Worm (Caenorhabditis elegans): ENCODE data around the gene F53B2.5.

F53B2.5 gene

ce11 chrIV:12558925-12559450 lies 28.0 kb upstream of the F53B2.5 start, which contains the start of the genes ZK795.2 and ZK795.3:
Gene ZK795.2, minus strand, starts transcription at chrIV:12558975.
Gene ZK795.3, plus strand, starts transcription at chrIV:12559365.
- TF ChIP-seq nhr-28 (tag; optimal IDR thresholded peaks at IDR 0.05) (peak; percentile 0), fkh-10 (GFP tag; optimal IDR thresholded peaks at IDR 0.05) (peak; percentile 47), mes-2 (tag; optimal IDR thresholded peaks at IDR 0.05; ENCODE audit: poor library complexity, severe bottlenecking) (peak; percentile 78), lin-38 (GFP tag; IDR thresholded peaks at IDR 0.05) (peak; percentile 64), ztf-11 (tag; optimal IDR thresholded peaks at IDR 0.05) (no peak), aly-2 (tag; optimal IDR thresholded peaks at IDR 0.05) (no peak), nhr-102 (tag; optimal IDR thresholded peaks at IDR 0.05) (peak; percentile 19), dve-1 (tag; optimal IDR thresholded peaks at IDR 0.05; ENCODE audit: insufficient read depth) (peak; percentile 41), lin-39 (tag; optimal IDR thresholded peaks at IDR 0.05) (no peak), dpl-1 (GFP tag; optimal IDR thresholded peaks at IDR 0.05) (peak; percentile 98), hmg-1.1 (GFP tag; IDR thresholded peaks at IDR 0.05) (0 out of 2 replicates have a peak, but pooled peaks have one; percentile 17), rbr-2 (tag; optimal IDR thresholded peaks at IDR 0.05) (peak; percentile 32), sdz-12 (GFP tag; optimal IDR thresholded peaks at IDR 0.05) (no peak), ztf-7 (tag; optimal IDR thresholded peaks at IDR 0.05) (peak; percentile 29), nhr-6 (tag; optimal IDR thresholded peaks at IDR 0.05) (peak; percentile 71), pha-4 (GFP tag; IDR thresholded peaks at IDR 0.05) (no peak; the same call in 1 of the 2 replicates), pha-4 (tag; optimal IDR thresholded peaks at IDR 0.05) (peak; percentile 11), hlh-30 (tag; optimal IDR thresholded peaks at IDR 0.05; ENCODE audit: insufficient read depth) (peak; percentile 49), mep-1 (tag; optimal IDR thresholded peaks at IDR 0.05) (peak; percentile 48), pqm-1 (tag; optimal IDR thresholded peaks at IDR 0.05) (no peak), lsy-2 (tag; optimal IDR thresholded peaks at IDR 0.05) (peak in 1 of 2 experiments; percentile 83)

DNA sequence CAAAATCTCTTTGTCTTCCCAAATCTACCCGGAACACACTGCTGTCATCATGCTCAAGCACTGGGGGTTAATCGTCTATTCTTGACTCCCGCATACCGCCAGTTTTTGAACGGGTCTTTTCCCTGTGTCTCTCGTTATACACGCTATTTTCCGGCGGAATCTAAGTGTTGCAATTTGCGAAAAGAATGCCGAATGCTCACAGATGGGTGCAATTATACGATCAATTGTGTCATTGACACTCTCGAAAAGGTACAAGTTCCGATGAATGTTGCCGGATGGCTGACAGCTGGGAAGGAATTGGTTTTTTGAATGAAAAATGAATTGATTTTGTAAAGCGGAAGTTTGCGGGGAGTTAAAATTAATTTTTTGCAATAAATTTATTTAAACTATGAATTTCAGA lies 21.0 kb upstream of the F53B2.5 start:
- TF ChIP-seq mxl-3 (GFP tag; optimal IDR thresholded peaks at IDR 0.05) (no peak), saeg-2 (GFP tag; IDR thresholded peaks at IDR 0.05) (no peak), mes-2 (tag; optimal IDR thresholded peaks at IDR 0.05; ENCODE audit: poor library complexity, severe bottlenecking) (no peak), set-16 (GFP tag; IDR thresholded peaks at IDR 0.05) (no peak), dpl-1 (GFP tag; optimal IDR thresholded peaks at IDR 0.05) (no peak), unc-39 (tag; optimal IDR thresholded peaks at IDR 0.05) (no peak), F26F4.8 (GFP tag; conservative IDR thresholded peaks at IDR 0.05) (no peak), F44E2.7 (GFP tag; IDR thresholded peaks at IDR 0.05) (no peak), F49E8.2 (tag; optimal IDR thresholded peaks at IDR 0.05; ENCODE audit: borderline replicate concordance) (no peak), hif-1 (tag; optimal IDR thresholded peaks at IDR 0.05) (no peak), ZK337.2 (GFP tag; IDR thresholded peaks at IDR 0.05) (no peak), ama-1 (optimal IDR thresholded peaks at IDR 0.05) (no peak), attf-4 (tag; optimal IDR thresholded peaks at IDR 0.05) (no peak), duxl-1 (tag; optimal IDR thresholded peaks at IDR 0.05; ENCODE audit: poor library complexity) (no peak), daf-16 (GFP tag; optimal IDR thresholded peaks at IDR 0.05) (no peak), daf-16 (tag; optimal IDR thresholded peaks at IDR 0.05) (no peak), ceh-20 (GFP tag; IDR thresholded peaks at IDR 0.05) (no peak), lin-1 (GFP tag; IDR thresholded peaks at IDR 0.05) (no peak)

DNA sequence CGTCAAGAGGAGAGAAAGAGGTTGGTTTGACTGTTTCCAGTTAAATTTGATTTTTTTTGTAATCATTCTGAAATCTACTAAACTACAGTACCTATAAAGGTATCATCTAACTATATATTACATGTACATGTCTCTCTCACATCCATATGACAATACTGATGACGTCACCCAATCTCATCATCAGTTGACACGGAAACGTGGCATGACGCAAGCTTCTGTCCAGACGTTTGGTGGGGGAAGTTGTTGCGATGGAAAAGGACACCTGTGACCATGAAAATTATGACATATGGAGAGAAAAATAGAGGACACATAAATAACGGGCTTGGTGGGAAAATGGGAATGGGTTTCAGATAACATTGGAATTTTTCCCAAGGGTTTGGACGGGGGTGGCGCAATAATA lies 18.1 kb upstream of the F53B2.5 start:
- TF ChIP-seq F49E8.2 (tag; optimal IDR thresholded peaks at IDR 0.05; ENCODE audit: borderline replicate concordance) (no peak), lin-1 (GFP tag; IDR thresholded peaks at IDR 0.05) (no peak), ceh-20 (GFP tag; IDR thresholded peaks at IDR 0.05) (no peak), sdz-12 (GFP tag; optimal IDR thresholded peaks at IDR 0.05) (no peak), ctbp-1 (GFP tag; IDR thresholded peaks at IDR 0.05) (no peak), tra-1 (GFP tag; IDR thresholded peaks at IDR 0.05) (no peak), ztf-7 (tag; optimal IDR thresholded peaks at IDR 0.05) (no peak), daf-19 (GFP tag; conservative IDR thresholded peaks at IDR 0.05) (no peak), nhr-6 (tag; optimal IDR thresholded peaks at IDR 0.05) (no peak), dmd-6 (GFP tag; IDR thresholded peaks at IDR 0.05) (no peak), mep-1 (tag; optimal IDR thresholded peaks at IDR 0.05) (no peak), duxl-1 (tag; optimal IDR thresholded peaks at IDR 0.05; ENCODE audit: poor library complexity) (no peak), T26A8.4 (GFP tag; IDR thresholded peaks at IDR 0.05) (no peak), mxl-3 (GFP tag; optimal IDR thresholded peaks at IDR 0.05) (no peak), ZK546.5 (tag; optimal IDR thresholded peaks at IDR 0.05) (no peak)
